Worm (Caenorhabditis elegans) whole organism, early embryonic: ENCODE measurements around the gene tba-7.

Experiments
- F13C5.2 ChIP-seq: sonication (generic microtip); optimal IDR thresholded peaks from 2 replicates; lab custom pipeline; 2017; ENCODE audit warnings: mild to moderate bottlenecking, missing genetic modification characterization, inconsistent platforms, missing compliant biosample characterization
- ama-1 ChIP-seq: fragments of 150-350 bp; optimal IDR thresholded peaks from 2 replicates; lab custom pipeline; 2014
- ceh-36 ChIP-seq: sonication (generic microtip); optimal IDR thresholded peaks from 2 replicates; lab custom pipeline; 2016; ENCODE audit warnings: missing genetic modification characterization, inconsistent platforms, missing compliant biosample characterization
- ets-7 ChIP-seq: sonication (generic microtip); optimal IDR thresholded peaks from 2 replicates; lab custom pipeline; 2016; ENCODE audit warnings: missing genotype, missing genetic modification characterization, missing compliant biosample characterization
- hmbx-1 ChIP-seq: sonication (generic microtip); optimal IDR thresholded peaks from 2 replicates; lab custom pipeline; 2016; ENCODE audit warnings: mild to moderate bottlenecking, missing genetic modification characterization, missing compliant biosample characterization
- hmg-4 ChIP-seq: fragments of 200-800 bp; sonication (Bioruptor generic); optimal IDR thresholded peaks from 2 replicates; lab custom pipeline; 2018; ENCODE audit warnings: mild to moderate bottlenecking, missing genetic modification characterization, missing compliant biosample characterization
- pes-1 ChIP-seq: fragments of 200-800 bp; sonication (Bioruptor generic); IDR thresholded peaks from 2 replicates; pipeline ENCODE4 v1.3.6; 2022; ENCODE audit warnings: missing genetic modification reagents, missing genetic modification characterization, missing compliant biosample characterization
- sea-1 ChIP-seq: fragments of 200-800 bp; sonication (Bioruptor generic); conservative IDR thresholded peaks from 2 replicates; pipeline ENCODE4 v1.3.6; 2022; ENCODE audit warnings: missing genetic modification characterization, missing compliant biosample characterization
- tbx-11 ChIP-seq: fragments of 200-800 bp; sonication (Bioruptor generic); IDR thresholded peaks from 2 replicates; pipeline ENCODE4 v1.3.6; 2022; ENCODE audit warnings: missing genetic modification characterization, missing compliant biosample characterization

DNA sequence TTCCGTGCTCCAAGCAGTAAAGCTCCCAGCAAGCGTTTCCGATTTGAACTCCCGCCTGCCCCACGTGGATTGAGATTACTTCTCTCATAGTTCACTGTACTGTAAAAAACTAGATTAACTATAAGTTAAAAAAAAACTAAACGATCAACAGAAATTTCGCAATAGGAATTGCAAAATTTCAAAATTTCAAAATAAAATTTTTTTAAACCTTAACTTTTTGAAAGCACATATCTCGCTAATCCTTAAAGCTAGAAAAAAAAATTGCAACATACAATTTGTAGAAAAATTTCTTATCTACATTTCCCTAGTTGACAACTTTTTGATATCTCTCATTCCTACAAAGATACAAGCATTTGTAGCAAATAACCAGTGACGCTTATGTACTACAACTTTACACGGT is at the start of gene tba-7:
- TF ChIP-seq tbx-11 (GFP tag; lab: Robert Waterston, UW) (no peak), hmbx-1 (tag; lab: Kevin White, UChicago) (no peak), sea-1 (GFP tag; lab: Robert Waterston, UW) (no peak), F13C5.2 (no peak), hmg-4 (GFP tag; lab: Kevin White, UChicago) (no peak), ets-7 (tag; lab: Kevin White, UChicago) (no peak), pes-1 (no peak), ceh-36 (tag; lab: Kevin White, UChicago) (no peak), ama-1 (no peak)
